Worm (Caenorhabditis elegans) whole organism, early embryonic: Measurements from ENCODE around the gene C32D5.8.

Source experiments
- B0310.2 ChIP-seq: sonication (generic microtip); optimal IDR thresholded peaks from 2 replicates; lab custom pipeline; 2016; ENCODE audit warnings: mild to moderate bottlenecking, missing genetic modification characterization, missing compliant biosample characterization
- ama-1 ChIP-seq: fragments of 150-350 bp; optimal IDR thresholded peaks from 2 replicates; lab custom pipeline; 2014
- ceh-36 ChIP-seq: sonication (generic microtip); optimal IDR thresholded peaks from 2 replicates; lab custom pipeline; 2016; ENCODE audit warnings: missing genetic modification characterization, inconsistent platforms, missing compliant biosample characterization
- ets-7 ChIP-seq: sonication (generic microtip); optimal IDR thresholded peaks from 2 replicates; lab custom pipeline; 2016; ENCODE audit warnings: missing genotype, missing genetic modification characterization, missing compliant biosample characterization
- flt-1 ChIP-seq: fragments of 200-800 bp; sonication (Bioruptor generic); IDR thresholded peaks from 2 replicates; pipeline ENCODE4 v1.3.6; 2022; ENCODE audit warnings: missing genetic modification characterization, missing compliant biosample characterization
- hmbx-1 ChIP-seq: sonication (generic microtip); optimal IDR thresholded peaks from 2 replicates; lab custom pipeline; 2016; ENCODE audit warnings: mild to moderate bottlenecking, missing genetic modification characterization, missing compliant biosample characterization
- hmg-4 ChIP-seq: fragments of 200-800 bp; sonication (Bioruptor generic); optimal IDR thresholded peaks from 2 replicates; lab custom pipeline; 2018; ENCODE audit warnings: mild to moderate bottlenecking, missing genetic modification characterization, missing compliant biosample characterization
- hnd-1 ChIP-seq: sonication (generic microtip); optimal IDR thresholded peaks from 2 replicates; lab custom pipeline; 2016; ENCODE audit warnings: missing genetic modification characterization, missing compliant biosample characterization
- scrt-1 ChIP-seq: fragments of 200-800 bp; sonication (Bioruptor generic); IDR thresholded peaks from 2 replicates; pipeline ENCODE4 v1.3.6; 2022; ENCODE audit warnings: missing genetic modification characterization, missing compliant biosample characterization
- sea-1 ChIP-seq: fragments of 200-800 bp; sonication (Bioruptor generic); conservative IDR thresholded peaks from 2 replicates; pipeline ENCODE4 v1.3.6; 2022; ENCODE audit warnings: missing genetic modification characterization, missing compliant biosample characterization
- tbx-11 ChIP-seq: fragments of 200-800 bp; sonication (Bioruptor generic); IDR thresholded peaks from 2 replicates; pipeline ENCODE4 v1.3.6; 2022; ENCODE audit warnings: missing genetic modification characterization, missing compliant biosample characterization
- tbx-37 ChIP-seq: fragments of 200-800 bp; sonication (Bioruptor generic); conservative IDR thresholded peaks from 2 replicates; pipeline ENCODE4 v1.3.6; 2022; ENCODE audit warnings: missing genetic modification reagents, missing genetic modification characterization, missing compliant biosample characterization

ce11 chrII:6387937-6388336 lies 42.2 kb upstream of the C32D5.8 start, which contains the start of gene F58F12.2:
- no peak for TF ChIP-seq hnd-1
- no peak for TF ChIP-seq B0310.2
- no peak for TF ChIP-seq ama-1 (lab: Kevin White, UChicago)
- TF ChIP-seq tbx-11 (GFP tag; lab: Robert Waterston, UW) = no peak
- TF ChIP-seq flt-1 (GFP tag; lab: Robert Waterston, UW) = no peak
- TF ChIP-seq hmbx-1 (tag; lab: Kevin White, UChicago) = no peak
- TF ChIP-seq tbx-37 (GFP tag; lab: Robert Waterston, UW) = no peak
- TF ChIP-seq scrt-1 (GFP tag; lab: Robert Waterston, UW) = no peak
- no peak for TF ChIP-seq sea-1
- no peak for TF ChIP-seq hmg-4 (GFP tag; lab: Kevin White, UChicago)
- TF ChIP-seq ets-7 (tag; lab: Kevin White, UChicago) = no peak
- no peak for TF ChIP-seq ceh-36 (tag; lab: Kevin White, UChicago)
